Worm (Caenorhabditis elegans): ENCODE results near the gene lgc-7.

- TF ChIP-seq hlh-8 (tag; optimal IDR thresholded peaks at IDR 0.05) (no peak), ceh-30 (tag; optimal IDR thresholded peaks at IDR 0.05) (no peak), ama-1 (optimal IDR thresholded peaks at IDR 0.05) (no peak), nhr-11 (tag; optimal IDR thresholded peaks at IDR 0.05) (no peak), gmeb-2 (tag; optimal IDR thresholded peaks at IDR 0.05) (no peak), nfya-1 (tag; optimal IDR thresholded peaks at IDR 0.05) (no peak), ceh-2 (tag; optimal IDR thresholded peaks at IDR 0.05) (no peak), T23F11.4 (GFP tag; optimal IDR thresholded peaks at IDR 0.05) (no peak), ceh-31 (tag; optimal IDR thresholded peaks at IDR 0.05) (no peak), rnt-1 (tag; optimal IDR thresholded peaks at IDR 0.05) (no peak), pag-3 (tag; optimal IDR thresholded peaks at IDR 0.05; ENCODE audit: borderline replicate concordance) (no peak), Y22D7AL.16 (tag; optimal IDR thresholded peaks at IDR 0.05) (no peak), pros-1 (tag; optimal IDR thresholded peaks at IDR 0.05) (no peak)
Measured at ce11 chrIV:14706302-14706701, 3.1 kb upstream of the lgc-7 start, which contains the start of gene Y57G11C.41.
